Worm (Caenorhabditis elegans): Measurements from ENCODE around the gene erl-1.
A peak's percentile ranks its signal among the peaks of the same experiment; 100 is the strongest.

The erl-1 gene

DNA sequence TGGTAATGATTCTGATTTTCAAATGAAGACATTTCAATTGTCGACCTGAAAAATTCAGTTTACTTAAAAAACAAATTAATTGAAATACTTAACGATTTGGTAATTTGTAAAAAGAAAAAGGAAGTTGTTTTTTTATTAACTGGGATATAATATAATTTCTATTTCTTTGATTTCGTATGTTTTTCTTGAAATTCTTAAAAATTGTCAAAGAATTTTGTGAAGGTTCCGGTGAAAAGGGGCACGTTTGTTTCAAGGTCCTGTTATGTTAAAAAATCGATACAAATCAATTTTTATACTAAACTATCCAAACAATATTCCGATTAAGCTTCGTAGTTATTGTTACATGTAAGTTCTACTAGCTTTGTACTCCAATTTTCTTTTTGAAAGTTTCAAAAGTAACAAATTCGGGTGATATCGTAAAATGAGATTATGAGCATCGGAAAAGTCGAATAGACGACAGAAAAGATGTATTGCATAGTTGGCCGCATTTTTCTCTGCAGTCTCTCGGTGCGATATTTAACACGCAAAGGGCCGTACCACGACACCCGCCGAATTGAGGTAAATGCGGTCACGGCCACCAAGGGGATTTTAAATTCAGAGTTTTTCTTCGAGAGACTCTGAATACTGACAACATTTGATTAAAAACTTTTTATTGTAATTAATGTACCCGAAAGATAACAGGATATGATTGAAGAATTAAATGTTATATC lies 28.4 kb upstream of the erl-1 start, which contains the start of gene Y39C12A.9:
Gene Y39C12A.9 (minus strand): TSS at position 51 of the 710 bp plus-strand sequence.
- TF ChIP-seq tbx-2 (tag; optimal IDR thresholded peaks at IDR 0.05) (no peak), lsy-12 (tag; optimal IDR thresholded peaks at IDR 0.05) (no peak), lin-39 (tag; optimal IDR thresholded peaks at IDR 0.05) (peak; percentile 26), nhr-67 (tag; optimal IDR thresholded peaks at IDR 0.05) (no peak), lin-15B (tag; optimal IDR thresholded peaks at IDR 0.05) (peak; percentile 42), nfya-1 (tag; optimal IDR thresholded peaks at IDR 0.05; ENCODE audit: insufficient read depth) (peak; percentile 34)

DNA sequence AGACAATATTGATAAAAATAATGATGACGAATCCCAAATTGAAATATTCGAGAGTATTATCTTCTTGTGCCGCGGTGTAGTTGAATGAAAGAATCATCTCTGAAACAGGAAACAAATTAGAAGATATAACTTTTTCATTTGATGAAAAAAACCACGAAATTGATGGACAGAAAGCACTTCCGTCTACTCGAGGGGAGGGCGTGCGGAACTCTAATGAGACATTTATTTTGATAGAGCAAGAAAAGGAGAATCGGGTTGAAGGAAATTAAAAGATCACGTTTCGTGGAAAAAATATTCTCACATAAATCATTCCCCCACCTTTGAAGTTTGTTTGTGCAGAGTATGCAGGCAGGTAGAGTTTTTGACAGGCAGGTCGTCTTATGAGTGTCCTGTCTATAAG lies 26.4 kb upstream of the erl-1 start, which contains the start of gene sre-14:
Gene sre-14 (minus strand): TSS at position 101 of the 400 bp plus-strand sequence.
- TF ChIP-seq nhr-237 (tag; optimal IDR thresholded peaks at IDR 0.05) (no peak), nhr-23 (tag; optimal IDR thresholded peaks at IDR 0.05) (no peak), sea-2 (GFP tag; optimal IDR thresholded peaks at IDR 0.05) (no peak), lin-39 (tag; optimal IDR thresholded peaks at IDR 0.05) (no peak), ztf-11 (tag; optimal IDR thresholded peaks at IDR 0.05) (no peak), unc-62 (GFP tag; optimal IDR thresholded peaks at IDR 0.05) (no peak), lin-15B (tag; optimal IDR thresholded peaks at IDR 0.05) (no peak), egl-5 (tag; optimal IDR thresholded peaks at IDR 0.05) (no peak), unc-39 (tag; optimal IDR thresholded peaks at IDR 0.05) (no peak)

DNA sequence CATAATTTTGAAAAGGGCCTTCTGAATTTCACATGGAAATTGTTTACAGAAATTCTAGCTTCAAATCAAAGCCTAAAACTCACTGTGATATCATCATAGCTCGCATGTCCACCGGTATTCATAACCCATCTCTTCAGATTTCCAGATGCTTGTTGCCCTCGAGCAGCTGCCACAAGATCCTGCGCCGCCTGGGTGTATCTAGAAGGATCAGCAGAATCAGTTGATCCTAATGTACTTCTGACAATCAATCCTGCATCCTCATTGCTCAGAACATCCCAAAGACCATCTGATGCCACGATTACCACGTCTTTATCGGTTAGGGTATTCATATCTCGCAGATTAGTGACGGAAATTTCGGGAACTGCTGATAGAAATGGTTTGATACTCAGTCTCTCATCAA lies 21.9 kb upstream of the erl-1 start:
- TF ChIP-seq sea-2 (GFP tag; optimal IDR thresholded peaks at IDR 0.05) (no peak), daf-12 (tag; optimal IDR thresholded peaks at IDR 0.05) (no peak), ceh-16 (tag; optimal IDR thresholded peaks at IDR 0.05) (no peak), eor-1 (tag; optimal IDR thresholded peaks at IDR 0.05) (no peak), nhr-25 (tag; optimal IDR thresholded peaks at IDR 0.05) (no peak), elt-1 (tag; optimal IDR thresholded peaks at IDR 0.05) (no peak), mml-1 (tag; optimal IDR thresholded peaks at IDR 0.05) (no peak), zag-1 (tag; optimal IDR thresholded peaks at IDR 0.05) (no peak), tbx-2 (tag; optimal IDR thresholded peaks at IDR 0.05) (no peak), nhr-12 (tag; optimal IDR thresholded peaks at IDR 0.05) (no peak), ceh-82 (tag; optimal IDR thresholded peaks at IDR 0.05) (no peak), unc-39 (tag; optimal IDR thresholded peaks at IDR 0.05) (no peak), nhr-76 (tag; optimal IDR thresholded peaks at IDR 0.05) (no peak), nhr-23 (tag; optimal IDR thresholded peaks at IDR 0.05) (no peak), egl-5 (tag; optimal IDR thresholded peaks at IDR 0.05) (no peak)

DNA sequence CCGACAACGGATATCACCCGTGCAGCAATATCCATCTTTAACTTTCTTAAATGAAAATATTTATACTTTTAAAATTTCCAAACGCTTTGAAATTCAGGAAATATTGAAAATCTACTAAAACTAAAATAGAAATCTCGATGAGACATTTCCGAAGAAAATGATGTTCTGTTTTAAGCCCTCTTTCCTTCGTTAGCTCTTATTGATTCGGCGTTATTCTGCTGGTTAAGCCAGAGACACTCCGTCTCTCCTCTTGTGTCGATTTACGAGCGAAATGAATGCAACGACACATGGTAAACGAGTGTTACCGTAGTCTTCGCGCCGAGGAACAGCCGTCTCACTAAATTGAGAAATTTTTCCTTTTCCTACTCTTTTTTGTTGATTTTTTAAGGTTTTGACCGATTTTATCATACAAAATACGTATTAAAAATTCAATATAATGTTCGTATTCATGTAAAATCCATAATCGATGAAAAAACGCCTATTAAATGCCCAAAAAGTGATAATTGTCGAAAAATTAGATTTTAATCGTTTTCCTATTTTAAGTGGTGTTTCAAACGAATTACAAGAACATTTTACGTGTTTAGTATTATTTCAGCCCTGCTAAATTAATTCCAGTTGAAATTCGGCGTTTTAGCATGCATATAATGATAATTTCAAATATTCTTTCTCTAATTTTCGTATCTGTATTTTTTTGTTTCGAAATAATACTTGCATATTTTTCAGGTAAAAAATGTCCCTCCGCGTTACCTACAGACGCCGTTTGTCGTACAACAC lies 19.3 kb upstream of the erl-1 start, which contains the start of the genes ppm-1.H and rpl-34:
Gene ppm-1.H (minus strand): TSS at position 51 of the 774 bp plus-strand sequence.
Gene rpl-34 (plus strand): TSS at position 724 of the 774 bp plus-strand sequence.
- TF ChIP-seq pha-4 (tag; optimal IDR thresholded peaks at IDR 0.05) (peak; percentile 88), nhr-25 (tag; optimal IDR thresholded peaks at IDR 0.05) (peak; percentile 37), egl-5 (tag; optimal IDR thresholded peaks at IDR 0.05) (peak; percentile 87), ceh-82 (tag; optimal IDR thresholded peaks at IDR 0.05) (no peak), lin-39 (tag; optimal IDR thresholded peaks at IDR 0.05) (peak; percentile 85), hmg-11 (tag; optimal IDR thresholded peaks at IDR 0.05) (peak; percentile 31), pqm-1 (tag; optimal IDR thresholded peaks at IDR 0.05) (peak; percentile 11), nfya-1 (tag; optimal IDR thresholded peaks at IDR 0.05; ENCODE audit: insufficient read depth) (peak; percentile 95), skn-1 (tag; optimal IDR thresholded peaks at IDR 0.05) (peak; percentile 21), lin-15B (tag; optimal IDR thresholded peaks at IDR 0.05) (peak; percentile 82), R02D3.7 (tag; optimal IDR thresholded peaks at IDR 0.05) (peak; percentile 88), nhr-12 (tag; optimal IDR thresholded peaks at IDR 0.05) (no peak), unc-62 (GFP tag; optimal IDR thresholded peaks at IDR 0.05) (no peak), nhr-23 (tag; optimal IDR thresholded peaks at IDR 0.05) (peak; percentile 27), elt-3 (tag; optimal IDR thresholded peaks at IDR 0.05) (no peak), ZK546.5 (tag; optimal IDR thresholded peaks at IDR 0.05) (no peak)

DNA sequence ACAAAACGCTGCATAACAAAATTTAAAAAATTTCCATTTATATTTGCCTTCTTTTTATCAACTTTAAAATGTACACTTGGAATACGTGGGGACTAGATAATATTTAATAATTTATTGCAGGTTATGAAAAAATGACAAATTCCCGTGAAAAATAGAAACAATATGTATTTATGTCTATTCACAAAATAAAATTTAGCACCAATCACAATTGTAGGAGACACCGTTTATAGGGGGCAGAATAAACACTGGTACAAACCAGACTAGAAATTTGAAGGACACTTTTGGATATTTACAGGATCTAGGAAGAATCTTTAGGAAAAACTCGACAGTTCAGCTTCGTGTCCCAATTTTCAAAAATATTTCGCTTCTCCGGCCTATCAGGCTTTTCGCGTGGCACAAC lies 17.3 kb upstream of the erl-1 start, which contains the start of gene C42C1.3:
Gene C42C1.3 (minus strand): TSS at position 101 of the 400 bp plus-strand sequence.
- TF ChIP-seq nfya-1 (tag; optimal IDR thresholded peaks at IDR 0.05; ENCODE audit: insufficient read depth) = no peak
- TF ChIP-seq ztf-4 (tag; optimal IDR thresholded peaks at IDR 0.05) = no peak
- TF ChIP-seq nhr-43 (tag; optimal IDR thresholded peaks at IDR 0.05; ENCODE audit: poor library complexity, severe bottlenecking) = no peak
- no peak for TF ChIP-seq ama-1 (optimal IDR thresholded peaks at IDR 0.05)
- TF ChIP-seq nhr-11 (tag; optimal IDR thresholded peaks at IDR 0.05) = no peak
- TF ChIP-seq nhr-23 (tag; optimal IDR thresholded peaks at IDR 0.05) = no peak
- no peak for TF ChIP-seq mdl-1 (tag; optimal IDR thresholded peaks at IDR 0.05)

All from whole organism, L3 larva.